Fruit fly (Drosophila melanogaster) whole organism, prepupa: ENCODE measurements around the gene ppk7.

ENCODE experiments used
- Blimp-1 ChIP-seq: fragments of 200-800 bp; sonication (Bioruptor generic); optimal IDR thresholded peaks from 3 replicates; lab custom pipeline; 2017; ENCODE audit warnings: missing biosample characterization, missing genetic modification characterization, mild to moderate bottlenecking, moderate library complexity, missing genetic modification reagents
- CG10669 ChIP-seq: fragments of 200-800 bp; sonication (Bioruptor generic); optimal IDR thresholded peaks from 3 replicates; lab custom pipeline; 2018; ENCODE audit warnings: missing biosample characterization, mild to moderate bottlenecking, missing genetic modification characterization, moderate library complexity
- CG11294 ChIP-seq: fragments of 200-800 bp; sonication (Bioruptor generic); IDR thresholded peaks from 2 replicates; pipeline ENCODE4 v1.3.6; 2022; ENCODE audit warnings: missing biosample characterization, missing genetic modification characterization
- CG11762 ChIP-seq: fragments of 200-800 bp; sonication (Bioruptor generic); optimal IDR thresholded peaks from 3 replicates; lab custom pipeline; 2016; ENCODE audit warnings: missing biosample characterization, missing genetic modification characterization; ENCODE audit not compliant: insufficient read depth
- CG11902 ChIP-seq: fragments of 200-800 bp; sonication (Bioruptor generic); optimal IDR thresholded peaks from 3 replicates; lab custom pipeline; 2016; ENCODE audit warnings: missing biosample characterization, missing genetic modification characterization
- CG15336 ChIP-seq: fragments of 200-800 bp; sonication (Bioruptor generic); IDR thresholded peaks from 2 replicates; pipeline ENCODE4 v1.3.6; 2022; ENCODE audit warnings: missing biosample characterization, missing genetic modification characterization
- CG16779 ChIP-seq: fragments of 200-800 bp; sonication (Bioruptor generic); optimal IDR thresholded peaks from 3 replicates; lab custom pipeline; 2017; ENCODE audit warnings: missing biosample characterization, mild to moderate bottlenecking, missing genetic modification characterization
- CG3032 ChIP-seq: fragments of 200-800 bp; optimal IDR thresholded peaks from 2 replicates; lab custom pipeline; 2019; ENCODE audit warnings: missing biosample characterization, mild to moderate bottlenecking, missing genetic modification characterization, moderate library complexity
- CG31627 ChIP-seq: fragments of 200-800 bp; sonication (Bioruptor generic); optimal IDR thresholded peaks from 3 replicates; lab custom pipeline; 2016; ENCODE audit warnings: missing biosample characterization, missing genetic modification characterization
- CG32006 ChIP-seq: fragments of 200-800 bp; sonication (Bioruptor generic); optimal IDR thresholded peaks from 3 replicates; lab custom pipeline; 2017; ENCODE audit warnings: missing biosample characterization, mild to moderate bottlenecking, missing genetic modification characterization
- CG34406 ChIP-seq: fragments of 200-800 bp; sonication (Bioruptor generic); optimal IDR thresholded peaks from 3 replicates; lab custom pipeline; 2016; ENCODE audit warnings: missing biosample characterization, missing genetic modification characterization
- CG3919 ChIP-seq: fragments of 200-800 bp; sonication (Bioruptor generic); optimal IDR thresholded peaks from 3 replicates; lab custom pipeline; 2016; ENCODE audit warnings: missing biosample characterization, missing genetic modification characterization
- CG4318 ChIP-seq: fragments of 200-800 bp; sonication (Bioruptor generic); optimal IDR thresholded peaks from 3 replicates; lab custom pipeline; 2017; ENCODE audit warnings: missing biosample characterization, mild to moderate bottlenecking, missing genetic modification characterization
- CG6163 ChIP-seq: fragments of 200-800 bp; sonication (Bioruptor generic); IDR thresholded peaks from 3 replicates; pipeline ENCODE4 v1.3.6; 2022; ENCODE audit warnings: missing biosample characterization, missing genetic modification characterization
- CG6276 ChIP-seq: fragments of 200-800 bp; sonication (Bioruptor generic); optimal IDR thresholded peaks from 2 replicates; lab custom pipeline; 2017; ENCODE audit warnings: missing biosample characterization, mild to moderate bottlenecking, missing genetic modification characterization
- CG6792 ChIP-seq: fragments of 200-800 bp; sonication (Bioruptor generic); optimal IDR thresholded peaks from 3 replicates; lab custom pipeline; 2016; ENCODE audit warnings: missing biosample characterization, missing genetic modification characterization
- CG6808 ChIP-seq: fragments of 200-800 bp; sonication (Bioruptor generic); optimal IDR thresholded peaks from 3 replicates; lab custom pipeline; 2017; ENCODE audit warnings: missing biosample characterization, missing genetic modification characterization, mild to moderate bottlenecking, moderate library complexity, missing genetic modification reagents
- CG6854 ChIP-seq: fragments of 200-800 bp; sonication (Bioruptor generic); optimal IDR thresholded peaks from 2 replicates; lab custom pipeline; 2017; ENCODE audit warnings: missing biosample characterization, mild to moderate bottlenecking, missing genetic modification characterization
- CG7368 ChIP-seq: fragments of 200-800 bp; sonication (Bioruptor generic); optimal IDR thresholded peaks from 3 replicates; lab custom pipeline; 2016; ENCODE audit warnings: missing biosample characterization, missing genetic modification characterization
- CG8119 ChIP-seq: fragments of 200-800 bp; sonication (Bioruptor generic); IDR thresholded peaks from 3 replicates; pipeline ENCODE4 v1.3.6; 2022; ENCODE audit warnings: missing biosample characterization, missing genetic modification characterization
- CG8319 ChIP-seq: fragments of 200-800 bp; sonication (Bioruptor generic); optimal IDR thresholded peaks from 3 replicates; lab custom pipeline; 2016; ENCODE audit warnings: missing biosample characterization, missing genetic modification characterization
- Eip78C ChIP-seq: fragments of 200-800 bp; sonication (Bioruptor generic); peaks from one replicate; lab custom pipeline; 2016; ENCODE audit warnings: missing biosample characterization, missing genetic modification characterization
- Eip93F ChIP-seq: fragments of 200-800 bp; sonication (Bioruptor generic); optimal IDR thresholded peaks from 2 replicates; lab custom pipeline; 2016; ENCODE audit warnings: missing biosample characterization, mild to moderate bottlenecking, missing genetic modification characterization
- Ets21C ChIP-seq: fragments of 200-800 bp; sonication (Bioruptor generic); optimal IDR thresholded peaks from 3 replicates; lab custom pipeline; 2016; ENCODE audit warnings: missing biosample characterization, missing genetic modification characterization
- Ets96B ChIP-seq: fragments of 200-800 bp; optimal IDR thresholded peaks from 2 replicates; lab custom pipeline; 2019; ENCODE audit warnings: missing biosample characterization, mild to moderate bottlenecking, missing genetic modification characterization, moderate library complexity
- Gug ChIP-seq: fragments of 200-800 bp; sonication (Bioruptor generic); IDR thresholded peaks from 2 replicates; pipeline ENCODE4 v1.3.6; 2022; ENCODE audit warnings: missing biosample characterization, missing genetic modification characterization
- Hr38 ChIP-seq: sonication (Bioruptor generic); optimal IDR thresholded peaks from 2 replicates; lab custom pipeline; 2016; ENCODE audit warnings: missing biosample characterization, missing genetic modification characterization
- Hr39 ChIP-seq: fragments of 200-800 bp; sonication (Bioruptor generic); optimal IDR thresholded peaks from 2 replicates; lab custom pipeline; 2016; ENCODE audit warnings: missing biosample characterization, missing genetic modification characterization
- Hr4 ChIP-seq: fragments of 200-800 bp; sonication (Bioruptor generic); optimal IDR thresholded peaks from 3 replicates; lab custom pipeline; 2016; ENCODE audit warnings: missing biosample characterization, missing genetic modification characterization
- Lpt ChIP-seq: fragments of 200-800 bp; sonication (Bioruptor generic); optimal IDR thresholded peaks from 3 replicates; lab custom pipeline; 2016; ENCODE audit warnings: missing biosample characterization, missing genetic modification characterization
- OdsH ChIP-seq: fragments of 200-800 bp; sonication (Bioruptor generic); optimal IDR thresholded peaks from 3 replicates; lab custom pipeline; 2016; ENCODE audit warnings: missing biosample characterization, missing genetic modification characterization
- Sox102F ChIP-seq: fragments of 200-800 bp; sonication (Bioruptor generic); optimal IDR thresholded peaks from 2 replicates; lab custom pipeline; 2016; ENCODE audit warnings: missing biosample characterization, mild to moderate bottlenecking, missing genetic modification characterization
- Sox14 ChIP-seq: fragments of 200-800 bp; sonication (Bioruptor generic); optimal IDR thresholded peaks from 3 replicates; lab custom pipeline; 2016; ENCODE audit warnings: missing biosample characterization, missing genetic modification characterization
- Sox15 ChIP-seq: fragments of 200-800 bp; sonication (Bioruptor generic); optimal IDR thresholded peaks from 3 replicates; lab custom pipeline; 2016; ENCODE audit warnings: missing biosample characterization, missing genetic modification characterization
- achi ChIP-seq: fragments of 200-800 bp; sonication (Bioruptor generic); optimal IDR thresholded peaks from 3 replicates; lab custom pipeline; 2016; ENCODE audit warnings: missing biosample characterization, missing genetic modification characterization
- acj6 ChIP-seq: fragments of 200-800 bp; sonication (Bioruptor generic); optimal IDR thresholded peaks from 3 replicates; lab custom pipeline; 2016; ENCODE audit warnings: missing biosample characterization, missing genetic modification characterization
- cyc ChIP-seq: fragments of 200-800 bp; sonication (Bioruptor generic); optimal IDR thresholded peaks from 3 replicates; lab custom pipeline; 2016; ENCODE audit warnings: missing biosample characterization, missing genetic modification characterization
- dac ChIP-seq: fragments of 200-800 bp; sonication (Bioruptor generic); optimal IDR thresholded peaks from 2 replicates; lab custom pipeline; 2017; ENCODE audit warnings: missing biosample characterization, mild to moderate bottlenecking, missing genetic modification characterization
- dsx ChIP-seq: fragments of 200-800 bp; optimal IDR thresholded peaks from 3 replicates; lab custom pipeline; 2019; ENCODE audit warnings: missing biosample characterization, mild to moderate bottlenecking, missing genetic modification characterization, moderate library complexity; ENCODE audit not compliant: poor library complexity, severe bottlenecking
- eg ChIP-seq: fragments of 200-800 bp; sonication (Bioruptor generic); IDR thresholded peaks from 3 replicates; pipeline ENCODE4 v1.3.6; 2022; ENCODE audit warnings: missing biosample characterization, missing genetic modification characterization
- esn ChIP-seq: fragments of 200-800 bp; sonication (Bioruptor generic); optimal IDR thresholded peaks from 2 replicates; lab custom pipeline; 2016; ENCODE audit warnings: missing biosample characterization, mild to moderate bottlenecking, missing genetic modification characterization, moderate library complexity
- fd59A ChIP-seq: fragments of 200-800 bp; sonication (Bioruptor generic); optimal IDR thresholded peaks from 2 replicates; lab custom pipeline; 2017; ENCODE audit warnings: missing biosample characterization, mild to moderate bottlenecking, missing genetic modification characterization, missing genetic modification reagents
- fd85E ChIP-seq: fragments of 200-800 bp; sonication (Bioruptor generic); optimal IDR thresholded peaks from 3 replicates; lab custom pipeline; 2016; ENCODE audit warnings: missing biosample characterization, missing genetic modification characterization
- fkh ChIP-seq: fragments of 200-800 bp; sonication (Bioruptor generic); optimal IDR thresholded peaks from 3 replicates; lab custom pipeline; 2017; ENCODE audit warnings: missing biosample characterization, mild to moderate bottlenecking, missing genetic modification characterization, moderate library complexity
- lz ChIP-seq: fragments of 200-800 bp; sonication (Bioruptor generic); optimal IDR thresholded peaks from 3 replicates; lab custom pipeline; 2016; ENCODE audit warnings: missing biosample characterization, missing genetic modification characterization
- net ChIP-seq: fragments of 200-800 bp; sonication (Bioruptor generic); optimal IDR thresholded peaks from 3 replicates; lab custom pipeline; 2016; ENCODE audit warnings: missing biosample characterization, missing genetic modification characterization
- pdm3 ChIP-seq: fragments of 200-800 bp; sonication (Bioruptor generic); optimal IDR thresholded peaks from 3 replicates; lab custom pipeline; 2016; ENCODE audit warnings: missing biosample characterization, missing genetic modification characterization
- salr ChIP-seq, 2 experiments: fragments of 200-800 bp; sonication (Bioruptor generic); optimal IDR thresholded peaks; 3 replicates each; lab custom pipeline; 2016 to 2018; ENCODE audit warnings: missing biosample characterization in 2 of 2, missing genetic modification characterization in 2 of 2, mild to moderate bottlenecking in 1 of 2
- ss ChIP-seq, 2 experiments: fragments of 200-800 bp; sonication (Bioruptor generic); optimal IDR thresholded peaks; 2 replicates in 1 of 2; 3 replicates in 1 of 2; lab custom pipeline; 2017 to 2018; ENCODE audit warnings: mild to moderate bottlenecking in 2 of 2, missing biosample characterization in 2 of 2, missing genetic modification characterization in 2 of 2, moderate library complexity in 1 of 2
- topi ChIP-seq: fragments of 200-800 bp; sonication (Bioruptor generic); optimal IDR thresholded peaks from 3 replicates; lab custom pipeline; 2016; ENCODE audit warnings: missing biosample characterization, missing genetic modification characterization
- vri ChIP-seq: fragments of 200-800 bp; sonication (Bioruptor generic); optimal IDR thresholded peaks from 3 replicates; lab custom pipeline; 2016; ENCODE audit warnings: missing biosample characterization, mild to moderate bottlenecking, missing genetic modification characterization

Gene ppk7

dm6 chr2L:6324386-6324744 lies 29.8 kb downstream of the ppk7 start:
- TF ChIP-seq CG11762 (GFP tag; lab: Kevin White, UChicago) (peak; percentile 22), CG16779 (tag; lab: Kevin White, UChicago) (peak; percentile 90), cyc (GFP tag; lab: Kevin White, UChicago) (no peak), OdsH (GFP tag; lab: Kevin White, UChicago) (no peak), lz (GFP tag; lab: Kevin White, UChicago) (no peak), Hr4 (peak; percentile 35), CG3919 (GFP tag; lab: Kevin White, UChicago) (no peak), CG7368 (GFP tag; lab: Kevin White, UChicago) (no peak), eg (GFP tag; lab: Robert Waterston, UW) (peak; percentile 98), Blimp-1 (peak; percentile 71), CG6792 (no peak), CG6854 (GFP tag; lab: Kevin White, UChicago) (peak; percentile 62), CG31627 (GFP tag; lab: Kevin White, UChicago) (no peak), Ets21C (no peak), CG8319 (no peak), ss (GFP tag; optimal IDR thresholded peaks at IDR 0.05; lab: Kevin White, UChicago) (peak; percentile 87 to 91), Gug (peak; percentile 79), Sox102F (no peak), CG6808 (GFP tag; lab: Kevin White, UChicago) (peak; percentile 87), CG3032 (peak; percentile 72), Lpt (GFP tag; lab: Kevin White, UChicago) (peak; percentile 72), CG8119 (GFP tag; lab: Robert Waterston, UW) (peak; percentile 85), vri (GFP tag; lab: Kevin White, UChicago) (peak; percentile 68), fkh (no peak), esn (GFP tag; lab: Kevin White, UChicago) (peak; percentile 42), Hr39 (GFP tag; lab: Kevin White, UChicago) (no peak), fd59A (GFP tag; lab: Kevin White, UChicago) (peak; percentile 22), Eip78C (no peak), dsx (GFP tag; lab: Kevin White, UChicago) (no peak), CG10669 (peak; percentile 57), CG15336 (GFP tag; lab: Robert Waterston, UW) (peak; percentile 85), fd85E (GFP tag; lab: Kevin White, UChicago) (no peak), CG4318 (GFP tag; lab: Kevin White, UChicago) (no peak), net (GFP tag; lab: Kevin White, UChicago) (no peak), CG11294 (GFP tag; lab: Robert Waterston, UW) (peak; percentile 65; the same call in 1 of the 2 replicates), Sox14 (GFP tag; lab: Kevin White, UChicago) (peak; percentile 30), Eip93F (GFP tag; lab: Kevin White, UChicago) (peak; percentile 15), acj6 (GFP tag; lab: Kevin White, UChicago) (no peak), CG6163 (peak; percentile 97), CG34406 (GFP tag; lab: Kevin White, UChicago) (no peak), Sox15 (GFP tag; lab: Kevin White, UChicago) (no peak), Ets96B (peak; percentile 82), pdm3 (GFP tag; lab: Kevin White, UChicago) (no peak), salr (GFP tag; optimal IDR thresholded peaks at IDR 0.05; lab: Kevin White, UChicago) (peak in 1 of 2 experiments; percentile 43), CG32006 (GFP tag; lab: Kevin White, UChicago) (peak; percentile 71), CG11902 (GFP tag; lab: Kevin White, UChicago) (no peak), achi (no peak), topi (GFP tag; lab: Kevin White, UChicago) (no peak), dac (GFP tag; lab: Kevin White, UChicago) (peak; percentile 42), Hr38 (no peak), CG6276 (GFP tag; lab: Kevin White, UChicago) (peak; percentile 96)
